Worm (Caenorhabditis elegans): ENCODE results near the gene M04G7.2.

DNA sequence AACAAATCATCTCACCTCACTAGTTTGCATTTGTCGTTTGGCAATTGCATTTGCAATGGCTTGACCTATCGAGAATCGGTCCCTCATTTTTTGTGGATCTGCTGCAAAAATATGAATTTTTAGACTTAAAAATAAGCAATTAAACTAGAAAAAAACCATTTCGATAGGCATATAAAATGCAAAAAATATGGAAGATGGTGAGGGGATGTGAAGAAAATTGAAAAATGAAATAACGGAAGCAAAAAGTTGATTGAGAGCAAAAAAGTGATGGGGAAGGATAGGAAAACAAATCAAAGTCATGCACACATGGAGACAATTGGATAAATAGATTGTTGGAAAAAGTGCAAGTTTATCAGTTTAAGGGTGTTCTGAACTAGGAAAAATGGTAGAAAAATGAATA lies 20.2 kb upstream of the M04G7.2 start, which contains the start of gene npr-37:
- TF ChIP-seq W03F9.2 (tag; optimal IDR thresholded peaks at IDR 0.05) (no peak), dao-5 (tag; optimal IDR thresholded peaks at IDR 0.05) (no peak)
